Fruit fly (Drosophila melanogaster) whole organism, embryonic: ENCODE results near the gene Ant2.

Experiments
- BtbVII ChIP-seq: fragments of 200-800 bp; sonication (Bioruptor generic); optimal IDR thresholded peaks from 3 replicates; lab custom pipeline; 2017; ENCODE audit warnings: missing biosample characterization, mild to moderate bottlenecking, missing genetic modification characterization
- CG10654 ChIP-seq: fragments of 200-800 bp; sonication (Bioruptor generic); optimal IDR thresholded peaks from 2 replicates; lab custom pipeline; 2016; ENCODE audit warnings: missing biosample characterization, missing genetic modification characterization
- CG11504 ChIP-seq: fragments of 200-800 bp; sonication (Bioruptor generic); optimal IDR thresholded peaks from 3 replicates; lab custom pipeline; 2019; ENCODE audit warnings: missing biosample characterization, mild to moderate bottlenecking, missing genetic modification characterization, moderate library complexity
- CG12236 ChIP-seq: fragments of 200-800 bp; sonication (Bioruptor generic); optimal IDR thresholded peaks from 2 replicates; lab custom pipeline; 2016; ENCODE audit warnings: missing biosample characterization, missing genetic modification characterization
- CG15601 ChIP-seq: fragments of 200-800 bp; sonication (Bioruptor generic); optimal IDR thresholded peaks from 3 replicates; lab custom pipeline; 2019; ENCODE audit warnings: missing biosample characterization, mild to moderate bottlenecking, missing genetic modification characterization, moderate library complexity
- CG17568 ChIP-seq: fragments of 200-800 bp; sonication (Bioruptor generic); optimal IDR thresholded peaks from 2 replicates; lab custom pipeline; 2018; ENCODE audit warnings: missing biosample characterization, mild to moderate bottlenecking, missing genetic modification characterization, moderate library complexity
- CG18476 ChIP-seq: fragments of 200-800 bp; sonication (Bioruptor generic); optimal IDR thresholded peaks from 2 replicates; lab custom pipeline; 2016; ENCODE audit warnings: missing biosample characterization, mild to moderate bottlenecking, missing genetic modification characterization
- CG34224 ChIP-seq: fragments of 200-800 bp; sonication (Bioruptor generic); IDR thresholded peaks from 3 replicates; pipeline ENCODE4 v1.3.6; 2022; ENCODE audit warnings: missing biosample characterization, missing genetic modification characterization; ENCODE audit not compliant: partially characterized antibody
- CG3838 ChIP-seq: fragments of 200-800 bp; sonication (Bioruptor generic); optimal IDR thresholded peaks from 3 replicates; lab custom pipeline; 2016; ENCODE audit warnings: missing biosample characterization, missing genetic modification characterization
- CG6272 ChIP-seq: fragments of 200-800 bp; sonication (Bioruptor generic); IDR thresholded peaks from 2 replicates; pipeline ENCODE4 v1.3.6; 2022; ENCODE audit warnings: missing biosample characterization, missing genetic modification characterization
- CG8924 ChIP-seq: fragments of 200-800 bp; optimal IDR thresholded peaks from 3 replicates; lab custom pipeline; 2019; ENCODE audit warnings: missing biosample characterization, mild to moderate bottlenecking, missing genetic modification characterization, moderate library complexity
- CG9817 ChIP-seq: fragments of 200-800 bp; sonication (Bioruptor generic); optimal IDR thresholded peaks from 2 replicates; lab custom pipeline; 2018; ENCODE audit warnings: missing biosample characterization, mild to moderate bottlenecking, missing genetic modification characterization, moderate library complexity
- Dip2 ChIP-seq: fragments of 200-800 bp; sonication (Bioruptor generic); IDR thresholded peaks from 2 replicates; pipeline ENCODE4 v1.3.6; 2022; ENCODE audit warnings: missing biosample characterization, missing genetic modification characterization
- Doc2 ChIP-seq: fragments of 200-800 bp; sonication (Bioruptor generic); IDR thresholded peaks from 2 replicates; pipeline ENCODE4 v1.3.6; 2022; ENCODE audit warnings: missing biosample characterization, missing genetic modification characterization
- Ets65A ChIP-seq: fragments of 200-800 bp; sonication (Bioruptor generic); peaks from one replicate; lab custom pipeline; 2016; ENCODE audit warnings: missing biosample characterization, missing genetic modification characterization
- H2.0 ChIP-seq: fragments of 200-800 bp; sonication (Bioruptor generic); IDR thresholded peaks from 2 replicates; pipeline ENCODE4 v1.3.6; 2022; ENCODE audit warnings: missing biosample characterization, missing genetic modification characterization
- Lim3 ChIP-seq: fragments of 200-800 bp; sonication (Bioruptor generic); IDR thresholded peaks from 2 replicates; pipeline ENCODE4 v1.3.6; 2022; ENCODE audit warnings: missing biosample characterization, missing genetic modification characterization
- MTF-1 ChIP-seq: fragments of 200-800 bp; sonication (Bioruptor generic); optimal IDR thresholded peaks from 2 replicates; lab custom pipeline; 2018; ENCODE audit warnings: missing biosample characterization, mild to moderate bottlenecking, missing genetic modification characterization, borderline replicate concordance
- Ptx1 ChIP-seq: fragments of 200-800 bp; sonication (Bioruptor generic); IDR thresholded peaks from 2 replicates; pipeline ENCODE4 v1.3.6; 2022; ENCODE audit warnings: missing biosample characterization, missing genetic modification characterization
- Rfx ChIP-seq: fragments of 200-800 bp; sonication (Bioruptor generic); IDR thresholded peaks from 2 replicates; pipeline ENCODE4 v1.3.6; 2022; ENCODE audit warnings: missing biosample characterization, missing genetic modification characterization
- Sin3A ChIP-seq: fragments of >200 bp; optimal IDR thresholded peaks from 2 replicates; lab custom pipeline; 2018
- Spps ChIP-seq: fragments of 200-800 bp; sonication (Bioruptor generic); optimal IDR thresholded peaks from 2 replicates; lab custom pipeline; 2018; ENCODE audit warnings: missing biosample characterization, mild to moderate bottlenecking, missing genetic modification characterization
- Ssrp ChIP-seq: fragments of 200-800 bp; sonication (Bioruptor generic); optimal IDR thresholded peaks from 2 replicates; lab custom pipeline; 2018; ENCODE audit warnings: missing biosample characterization, mild to moderate bottlenecking, missing genetic modification characterization, moderate library complexity
- Stat92E ChIP-seq, 3 experiments: fragments of >200 bp in 2 of 3; fragments of 200-800 bp in 1 of 3; sonication (Bioruptor generic) in 1 of 3; optimal IDR thresholded peaks; 2 replicates each; lab custom pipeline; 2017 to 2019; ENCODE audit warnings: missing biosample characterization in 3 of 3, missing genetic modification characterization in 3 of 3, mild to moderate bottlenecking in 1 of 3, moderate library complexity in 1 of 3
- Vsx1 ChIP-seq: fragments of 200-800 bp; sonication (Bioruptor generic); optimal IDR thresholded peaks from 2 replicates; lab custom pipeline; 2017; ENCODE audit warnings: missing biosample characterization, mild to moderate bottlenecking, missing genetic modification characterization, missing genetic modification reagents
- ab ChIP-seq: fragments of 200-800 bp; sonication (Bioruptor generic); optimal IDR thresholded peaks from 2 replicates; lab custom pipeline; 2016; ENCODE audit warnings: missing biosample characterization, missing genetic modification characterization
- abd-A ChIP-seq: fragments of 200-800 bp; sonication (Bioruptor generic); optimal IDR thresholded peaks from 3 replicates; lab custom pipeline; 2019; ENCODE audit warnings: missing biosample characterization, mild to moderate bottlenecking, missing genetic modification characterization, moderate library complexity
- ara ChIP-seq: fragments of 200-800 bp; sonication (Bioruptor generic); IDR thresholded peaks from 2 replicates; pipeline ENCODE4 v1.3.6; 2022; ENCODE audit warnings: missing biosample characterization, missing genetic modification characterization
- bab2 ChIP-seq: fragments of 200-800 bp; sonication (Bioruptor generic); optimal IDR thresholded peaks from 2 replicates; lab custom pipeline; 2016; ENCODE audit warnings: missing biosample characterization, missing genetic modification characterization
- dimm ChIP-seq: fragments of 200-800 bp; sonication (Bioruptor generic); IDR thresholded peaks from 2 replicates; pipeline ENCODE4 v1.3.6; 2022; ENCODE audit warnings: missing biosample characterization, missing genetic modification characterization
- ftz-f1 ChIP-seq: fragments of 200-800 bp; sonication (Bioruptor generic); optimal IDR thresholded peaks from 2 replicates; lab custom pipeline; 2016; ENCODE audit warnings: missing biosample characterization, missing genetic modification characterization
- gsb ChIP-seq: fragments of 200-800 bp; sonication (Bioruptor generic); IDR thresholded peaks from 2 replicates; pipeline ENCODE4 v1.3.6; 2022; ENCODE audit warnings: missing biosample characterization, missing genetic modification characterization
- hbn ChIP-seq: fragments of 200-800 bp; sonication (Bioruptor generic); IDR thresholded peaks from 2 replicates; pipeline ENCODE4 v1.3.6; 2022; ENCODE audit warnings: missing biosample characterization, missing genetic modification characterization; ENCODE audit not compliant: partially characterized antibody
- insv ChIP-seq, 2 experiments: fragments of 200-800 bp; sonication (Bioruptor generic); optimal IDR thresholded peaks; 3 replicates each; lab custom pipeline; 2016 to 2018; ENCODE audit warnings: missing biosample characterization in 2 of 2, missing genetic modification characterization in 2 of 2
- jing ChIP-seq: fragments of 200-800 bp; sonication (Bioruptor generic); optimal IDR thresholded peaks from 2 replicates; lab custom pipeline; 2018; ENCODE audit warnings: missing biosample characterization, mild to moderate bottlenecking, missing genetic modification characterization
- knrl ChIP-seq: fragments of 200-800 bp; sonication (Bioruptor generic); IDR thresholded peaks from 3 replicates; pipeline ENCODE4 v1.3.6; 2022; ENCODE audit warnings: missing biosample characterization, missing genetic modification characterization; ENCODE audit not compliant: partially characterized antibody
- lab ChIP-seq: fragments of 200-800 bp; sonication (Bioruptor generic); optimal IDR thresholded peaks from 3 replicates; lab custom pipeline; 2017; ENCODE audit warnings: missing biosample characterization, missing genetic modification characterization, mild to moderate bottlenecking, moderate library complexity, missing genetic modification reagents
- lilli ChIP-seq: fragments of 200-800 bp; sonication (Bioruptor generic); optimal IDR thresholded peaks from 3 replicates; lab custom pipeline; 2016; ENCODE audit warnings: missing biosample characterization, missing genetic modification characterization
- mld ChIP-seq: fragments of 200-800 bp; sonication (Bioruptor generic); IDR thresholded peaks from 3 replicates; pipeline ENCODE4 v1.3.6; 2022; ENCODE audit warnings: missing biosample characterization, missing genetic modification characterization; ENCODE audit not compliant: partially characterized antibody
- pan ChIP-seq, 4 experiments: fragments of >200 bp in 3 of 4; fragments of 200-800 bp in 1 of 4; sonication (Bioruptor generic) in 1 of 4; optimal IDR thresholded peaks in 3 of 4; IDR thresholded peaks in 1 of 4; 2 replicates each; pipeline versions ENCODE4 v1.3.6 to Lab custom; 2017 to 2022; ENCODE audit warnings: missing biosample characterization in 2 of 4, missing genetic modification characterization in 2 of 4, mixed read lengths in 1 of 4
- repo ChIP-seq: fragments of 200-800 bp; sonication (Bioruptor generic); optimal IDR thresholded peaks from 2 replicates; lab custom pipeline; 2016; ENCODE audit warnings: missing biosample characterization, missing genetic modification characterization
- sisA ChIP-seq: fragments of 200-800 bp; sonication (Bioruptor generic); IDR thresholded peaks from 2 replicates; pipeline ENCODE4 v1.3.6; 2022; ENCODE audit warnings: missing biosample characterization, missing genetic modification characterization
- sna ChIP-seq: fragments of 200-800 bp; sonication (Bioruptor generic); IDR thresholded peaks from 2 replicates; pipeline ENCODE4 v1.3.6; 2022; ENCODE audit warnings: missing biosample characterization, missing genetic modification characterization; ENCODE audit not compliant: partially characterized antibody
- tgo ChIP-seq: fragments of 200-800 bp; sonication (Bioruptor generic); IDR thresholded peaks from 3 replicates; pipeline ENCODE4 v1.3.6; 2022; ENCODE audit warnings: missing biosample characterization, missing genetic modification characterization
- tna ChIP-seq: fragments of 200-800 bp; sonication (Bioruptor generic); IDR thresholded peaks from 2 replicates; pipeline ENCODE4 v1.3.6; 2022; ENCODE audit warnings: missing biosample characterization, missing genetic modification characterization; ENCODE audit not compliant: partially characterized antibody
- vfl ChIP-seq: fragments of 200-800 bp; sonication (Bioruptor generic); optimal IDR thresholded peaks from 2 replicates; lab custom pipeline; 2016; ENCODE audit warnings: missing biosample characterization, missing genetic modification characterization
- vvl ChIP-seq: fragments of 200-800 bp; sonication (Bioruptor generic); IDR thresholded peaks from 2 replicates; pipeline ENCODE4 v1.3.6; 2022; ENCODE audit warnings: missing biosample characterization, missing genetic modification characterization
- wdn ChIP-seq: fragments of 200-800 bp; sonication (Bioruptor generic); IDR thresholded peaks from 2 replicates; pipeline ENCODE4 v1.3.6; 2022; ENCODE audit warnings: missing biosample characterization, missing genetic modification characterization
- zfh2 ChIP-seq: fragments of 200-800 bp; sonication (Bioruptor generic); optimal IDR thresholded peaks from 2 replicates; lab custom pipeline; 2016; ENCODE audit warnings: missing biosample characterization, missing genetic modification characterization

Gene Ant2

DNA sequence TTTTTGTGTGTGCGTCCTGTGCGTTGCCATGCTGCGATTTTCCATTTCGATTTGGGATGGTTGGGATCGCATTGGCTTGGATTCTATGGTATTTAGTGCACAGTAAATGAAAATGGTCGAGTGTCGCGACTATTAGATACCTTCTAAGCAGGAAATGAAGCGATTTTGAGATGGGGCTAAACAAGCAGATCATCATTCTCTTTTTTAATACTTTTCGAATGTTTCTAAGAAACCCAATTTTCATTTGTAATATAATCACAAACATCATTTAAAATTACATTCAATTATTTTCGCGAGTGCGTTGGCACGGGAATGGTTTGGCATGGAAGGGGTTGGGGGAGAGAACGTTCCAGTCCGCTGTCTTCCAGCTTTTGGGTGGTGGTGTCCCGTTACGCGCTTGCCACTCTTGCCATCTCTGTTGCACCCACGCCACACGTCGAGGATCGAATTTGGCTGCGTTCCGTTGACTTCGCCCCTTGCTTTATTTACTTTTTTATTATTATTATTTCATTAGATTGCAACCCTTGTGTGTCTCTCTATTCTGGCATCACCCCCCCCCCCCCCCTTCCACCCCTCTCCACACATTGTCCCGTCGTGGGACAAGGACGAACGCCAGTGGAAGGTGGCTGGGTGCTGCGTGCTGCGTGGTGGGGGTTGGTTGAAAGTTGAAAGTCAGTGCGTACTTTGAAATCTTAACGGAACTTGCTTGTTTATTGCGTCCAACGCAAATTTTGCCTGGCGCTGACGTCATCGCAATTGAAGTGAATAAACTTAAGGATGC, 38.8 kb upstream of the Ant2 start (continued):
- TF ChIP-seq BtbVII (GFP tag; lab: Kevin White, UChicago) = no peak
- TF ChIP-seq ab (GFP tag; lab: Kevin White, UChicago) = no peak
- TF ChIP-seq Lim3 (GFP tag; lab: Robert Waterston, UW) = no peak
- TF ChIP-seq Rfx = no peak
- TF ChIP-seq abd-A = peak; percentile 36
- peak; percentile 59 for TF ChIP-seq Ets65A (GFP tag; lab: Kevin White, UChicago)
- TF ChIP-seq sna = no peak
- TF ChIP-seq CG12236 (GFP tag; lab: Kevin White, UChicago) = no peak
- peak; percentile 19; the same call in 1 of the 3 replicates for TF ChIP-seq tgo (GFP tag; lab: Robert Waterston, UW)
- TF ChIP-seq insv (GFP tag; optimal IDR thresholded peaks at IDR 0.05; lab: Kevin White, UChicago) = no peak
- TF ChIP-seq bab2 = peak; percentile 34
- peak; percentile 4 for TF ChIP-seq CG15601 (tag; lab: Kevin White, UChicago)
- TF ChIP-seq dimm (GFP tag; lab: Robert Waterston, UW) = no peak
- peak; percentile 63 for TF ChIP-seq CG11504
- no peak for TF ChIP-seq ftz-f1 (GFP tag; lab: Kevin White, UChicago)
- no peak for TF ChIP-seq CG34224 (GFP tag; lab: Robert Waterston, UW)
- peak; percentile 54; the same call in 1 of the 2 replicates for TF ChIP-seq sisA (GFP tag; lab: Robert Waterston, UW)
- TF ChIP-seq MTF-1 (GFP tag; lab: Kevin White, UChicago) = no peak
- TF ChIP-seq jing (GFP tag; lab: Kevin White, UChicago) = no peak
- no peak for TF ChIP-seq Doc2 (GFP tag; lab: Robert Waterston, UW)
- TF ChIP-seq wdn (GFP tag; lab: Robert Waterston, UW) = no peak
- no peak for TF ChIP-seq H2.0 (GFP tag; lab: Robert Waterston, UW)
- peak; percentile 52 for TF ChIP-seq CG8924 (tag; lab: Kevin White, UChicago)
- peak; percentile 43 for TF ChIP-seq Ssrp
- TF ChIP-seq hbn (GFP tag; lab: Robert Waterston, UW) = no peak
- peak; percentile 31 for TF ChIP-seq lilli
- TF ChIP-seq CG9817 (tag; lab: Kevin White, UChicago) = no peak
- TF ChIP-seq lab = peak; percentile 7
- no peak for TF ChIP-seq CG10654 (GFP tag; lab: Kevin White, UChicago)
- no peak for TF ChIP-seq CG6272 (GFP tag; lab: Robert Waterston, UW)
- no peak for TF ChIP-seq knrl (GFP tag; lab: Robert Waterston, UW)
- no peak for TF ChIP-seq CG18476 (GFP tag; lab: Kevin White, UChicago)
- peak; percentile 30; the same call in 1 of the 2 replicates for TF ChIP-seq ara (GFP tag; lab: Robert Waterston, UW)
- no peak for TF ChIP-seq repo (GFP tag; lab: Kevin White, UChicago)
- no peak for TF ChIP-seq Dip2
- no peak for TF ChIP-seq Vsx1
- no peak for TF ChIP-seq vfl
- no peak for TF ChIP-seq CG3838 (GFP tag; lab: Kevin White, UChicago)
- TF ChIP-seq vvl (GFP tag; lab: Robert Waterston, UW) = peak; percentile 63
- no peak for TF ChIP-seq Sin3A (lab: Kevin White, UChicago)
- no peak for TF ChIP-seq pan (optimal IDR thresholded peaks at IDR 0.05; lab: Kevin White, UChicago)
- TF ChIP-seq pan (GFP tag; optimal IDR thresholded peaks at IDR 0.05 in 1 of 2, IDR thresholded peaks at IDR 0.05 in 1 of 2) = peak in 1 of 2 experiments; percentile 36
- TF ChIP-seq Stat92E (GFP tag; optimal IDR thresholded peaks at IDR 0.05; lab: Kevin White, UChicago) = peak in 1 of 3 experiments; percentile 49
- TF ChIP-seq mld (GFP tag; lab: Robert Waterston, UW) = no peak
- no peak for TF ChIP-seq gsb (GFP tag; lab: Robert Waterston, UW)
- TF ChIP-seq CG17568 (GFP tag; lab: Kevin White, UChicago) = no peak
- no peak for TF ChIP-seq Ptx1
- no peak for TF ChIP-seq zfh2 (GFP tag; lab: Kevin White, UChicago)
- TF ChIP-seq Spps (tag; lab: Kevin White, UChicago) = peak; percentile 12
- no peak for TF ChIP-seq tna (GFP tag; lab: Robert Waterston, UW)
